Fruit fly (Drosophila melanogaster): ENCODE measurements around the gene cona.

The cona gene

dm6 chr3R:18393436-18393835 is 7.8 kb downstream of the cona start (continued):
- TF ChIP-seq CG13123 (GFP tag; optimal IDR thresholded peaks at IDR 0.05) (no peak), CG10979 (tag; optimal IDR thresholded peaks at IDR 0.05) (peak; percentile 46), gcm (GFP tag; optimal IDR thresholded peaks at IDR 0.05) (no peak), Dek (tag; optimal IDR thresholded peaks at IDR 0.05) (peak; percentile 44), ab (GFP tag; optimal IDR thresholded peaks at IDR 0.05) (no peak), CG12744 (GFP tag; optimal IDR thresholded peaks at IDR 0.05) (no peak), CG2875 (GFP tag; optimal IDR thresholded peaks at IDR 0.05) (peak; percentile 19), Usf (GFP tag; optimal IDR thresholded peaks at IDR 0.05) (peak; percentile 7), CG1792 (GFP tag; optimal IDR thresholded peaks at IDR 0.05) (no peak), Xbp1 (GFP tag; optimal IDR thresholded peaks at IDR 0.05) (peak; percentile 46), dysf (GFP tag; IDR thresholded peaks at IDR 0.05) (peak; percentile 65), CG14050 (GFP tag; IDR thresholded peaks at IDR 0.05) (no peak), da (GFP tag; optimal IDR thresholded peaks at IDR 0.05) (no peak), Dfd (GFP tag; optimal IDR thresholded peaks at IDR 0.05) (no peak), CG17912 (GFP tag; optimal IDR thresholded peaks at IDR 0.05) (no peak), pita (GFP tag; optimal IDR thresholded peaks at IDR 0.05) (no peak), Oaz (GFP tag; IDR thresholded peaks at IDR 0.05) (no peak), MESR4 (GFP tag; optimal IDR thresholded peaks at IDR 0.05) (no peak), CG7987 (GFP tag; optimal IDR thresholded peaks at IDR 0.05) (no peak), nerfin-1 (tag; optimal IDR thresholded peaks at IDR 0.05) (no peak), CG2678 (tag; optimal IDR thresholded peaks at IDR 0.05) (no peak), CG14441 (GFP tag; IDR thresholded peaks at IDR 0.05) (peak; percentile 24; the same call in 1 of the 2 replicates), bbx (GFP tag; IDR thresholded peaks at IDR 0.05; ENCODE audit: partially characterized antibody) (no peak), CG12659 (GFP tag; optimal IDR thresholded peaks at IDR 0.05) (peak; percentile 36), ttk (GFP tag; IDR thresholded peaks at IDR 0.05) (no peak), CG8478 (optimal IDR thresholded peaks at IDR 0.05) (no peak), CG15696 (tag; optimal IDR thresholded peaks at IDR 0.05) (no peak), Ssrp (tag; optimal IDR thresholded peaks at IDR 0.05) (peak; percentile 56), CG11093 (GFP tag; IDR thresholded peaks at IDR 0.05) (no peak), CG7839 (tag; optimal IDR thresholded peaks at IDR 0.05) (peak; percentile 71), so (GFP tag; IDR thresholded peaks at IDR 0.05) (no peak), gfzf (GFP tag; optimal IDR thresholded peaks at IDR 0.05) (no peak), CG12391 (tag; optimal IDR thresholded peaks at IDR 0.05) (no peak), ash1 (GFP tag; optimal IDR thresholded peaks at IDR 0.05) (no peak), emc (GFP tag; optimal IDR thresholded peaks at IDR 0.05) (no peak), Dad (GFP tag; optimal IDR thresholded peaks at IDR 0.05) (no peak), Blimp-1 (GFP tag; optimal IDR thresholded peaks at IDR 0.05) (no peak), Gsc (GFP tag; IDR thresholded peaks at IDR 0.05) (no peak), Med (GFP tag) (peak; percentile 86), CG7372 (GFP tag; IDR thresholded peaks at IDR 0.05) (no peak), CG5245 (GFP tag; optimal IDR thresholded peaks at IDR 0.05) (no peak), CG12299 (tag; optimal IDR thresholded peaks at IDR 0.05) (peak; percentile 21), prd (optimal IDR thresholded peaks at IDR 0.05) (no peak), prd (GFP tag; IDR thresholded peaks at IDR 0.05) (peak; percentile 65), CG13287 (GFP tag; IDR thresholded peaks at IDR 0.05; ENCODE audit: partially characterized antibody) (no peak), CG30403 (GFP tag; optimal IDR thresholded peaks at IDR 0.05) (peak; percentile 63), bowl (GFP tag; IDR thresholded peaks at IDR 0.05) (no peak), CG10543 (GFP tag; optimal IDR thresholded peaks at IDR 0.05) (no peak), ewg (GFP tag; optimal IDR thresholded peaks at IDR 0.05) (no peak), grau (tag; optimal IDR thresholded peaks at IDR 0.05) (peak; percentile 70), CG7271 (tag; optimal IDR thresholded peaks at IDR 0.05) (no peak), CG7556 (GFP tag; optimal IDR thresholded peaks at IDR 0.05) (no peak)
